Fruit fly (Drosophila melanogaster) whole organism, pupa: Measurements from ENCODE around the gene Cyp6d4.

ENCODE experiments used
- CG10348 ChIP-seq: fragments of 200-800 bp; sonication (Bioruptor generic); IDR thresholded peaks from 2 replicates; pipeline ENCODE4 v1.3.6; 2022; ENCODE audit warnings: missing biosample characterization, missing genetic modification characterization
- CG12605 ChIP-seq: fragments of 200-800 bp; sonication (Bioruptor generic); IDR thresholded peaks from 2 replicates; pipeline ENCODE4 v1.3.6; 2022; ENCODE audit warnings: missing biosample characterization, missing genetic modification characterization
- CG13204 ChIP-seq: fragments of 200-800 bp; sonication (Bioruptor generic); optimal IDR thresholded peaks from 2 replicates; lab custom pipeline; 2018; ENCODE audit warnings: missing biosample characterization, mild to moderate bottlenecking, missing genetic modification characterization, moderate library complexity
- CG14655 ChIP-seq: fragments of 200-800 bp; sonication (Bioruptor generic); optimal IDR thresholded peaks from 3 replicates; lab custom pipeline; 2017; ENCODE audit warnings: mild to moderate bottlenecking, missing biosample characterization, missing genetic modification reagents, missing genetic modification characterization
- CG15710 ChIP-seq: fragments of 200-800 bp; sonication (Bioruptor generic); optimal IDR thresholded peaks from 2 replicates; lab custom pipeline; 2018; ENCODE audit warnings: missing biosample characterization, mild to moderate bottlenecking, missing genetic modification characterization, moderate library complexity
- CG17806 ChIP-seq: fragments of 200-800 bp; sonication (Bioruptor generic); optimal IDR thresholded peaks from 2 replicates; lab custom pipeline; 2018; ENCODE audit warnings: missing biosample characterization, mild to moderate bottlenecking, missing genetic modification characterization, moderate library complexity
- CG32121 ChIP-seq: fragments of 200-800 bp; sonication (Bioruptor generic); IDR thresholded peaks from 2 replicates; pipeline ENCODE4 v1.3.6; 2022; ENCODE audit warnings: missing biosample characterization, missing genetic modification characterization
- CG34367 ChIP-seq: fragments of 200-800 bp; sonication (Bioruptor generic); optimal IDR thresholded peaks from 2 replicates; lab custom pipeline; 2018; ENCODE audit warnings: missing biosample characterization, mild to moderate bottlenecking, missing genetic modification characterization
- CG4496 ChIP-seq: fragments of 200-800 bp; sonication (Bioruptor generic); IDR thresholded peaks from 3 replicates; pipeline ENCODE4 v1.3.6; 2022; ENCODE audit warnings: missing biosample characterization, missing genetic modification characterization
- CG8159 ChIP-seq: fragments of 200-800 bp; sonication (Bioruptor generic); optimal IDR thresholded peaks from 3 replicates; lab custom pipeline; 2018; ENCODE audit warnings: missing biosample characterization, mild to moderate bottlenecking, missing genetic modification characterization, moderate library complexity
- CG8301 ChIP-seq: fragments of 200-800 bp; sonication (Bioruptor generic); optimal IDR thresholded peaks from 2 replicates; lab custom pipeline; 2018; ENCODE audit warnings: missing biosample characterization, mild to moderate bottlenecking, missing genetic modification characterization
- CG9948 ChIP-seq: fragments of 200-800 bp; sonication (Bioruptor generic); optimal IDR thresholded peaks from 2 replicates; lab custom pipeline; 2018; ENCODE audit warnings: missing biosample characterization, mild to moderate bottlenecking, missing genetic modification characterization, moderate library complexity
- D1 ChIP-seq: fragments of 200-800 bp; sonication (Bioruptor generic); optimal IDR thresholded peaks from 2 replicates; lab custom pipeline; 2018; ENCODE audit warnings: missing biosample characterization, mild to moderate bottlenecking, missing genetic modification characterization, moderate library complexity
- EcR ChIP-seq: fragments of 200-800 bp; sonication (Bioruptor generic); optimal IDR thresholded peaks from 3 replicates; lab custom pipeline; 2019; ENCODE audit warnings: missing biosample characterization, missing genetic modification characterization, mild to moderate bottlenecking, moderate library complexity, missing genetic modification reagents
- Ets98B ChIP-seq: fragments of 200-800 bp; sonication (Bioruptor generic); IDR thresholded peaks from 2 replicates; pipeline ENCODE4 v1.3.6; 2022; ENCODE audit warnings: missing biosample characterization, missing genetic modification characterization
- Pif1A ChIP-seq: fragments of 200-800 bp; sonication (Bioruptor generic); optimal IDR thresholded peaks from 3 replicates; lab custom pipeline; 2016; ENCODE audit warnings: missing biosample characterization, missing genetic modification characterization
- Pif1B ChIP-seq: fragments of 200-800 bp; sonication (Bioruptor generic); optimal IDR thresholded peaks from 3 replicates; lab custom pipeline; 2016; ENCODE audit warnings: missing biosample characterization, missing genetic modification characterization
- Snoo ChIP-seq: fragments of 200-800 bp; sonication (Bioruptor generic); optimal IDR thresholded peaks from 3 replicates; lab custom pipeline; 2017; ENCODE audit warnings: missing biosample characterization, mild to moderate bottlenecking, missing genetic modification characterization, inconsistent platforms
- fd96Ca ChIP-seq: fragments of 200-800 bp; sonication (Bioruptor generic); IDR thresholded peaks from 3 replicates; pipeline ENCODE4 v1.3.6; 2022; ENCODE audit warnings: missing biosample characterization, missing genetic modification characterization
- gl ChIP-seq: fragments of 200-800 bp; sonication (Bioruptor generic); optimal IDR thresholded peaks from 2 replicates; lab custom pipeline; 2018; ENCODE audit warnings: missing biosample characterization, mild to moderate bottlenecking, missing genetic modification characterization
- rn ChIP-seq: fragments of 200-800 bp; sonication (Bioruptor generic); IDR thresholded peaks from 2 replicates; pipeline ENCODE4 v1.3.6; 2022; ENCODE audit warnings: missing biosample characterization, missing genetic modification characterization

The Cyp6d4 gene

dm6 chr3R:22717863-22718262 lies 19.7 kb downstream of the Cyp6d4 start:
- TF ChIP-seq CG10348 (GFP tag; lab: Robert Waterston, UW), result no peak
- TF ChIP-seq CG4496 (GFP tag; lab: Robert Waterston, UW), result no peak
- no peak for TF ChIP-seq Snoo (tag; lab: Kevin White, UChicago)
- no peak for TF ChIP-seq fd96Ca (GFP tag; lab: Robert Waterston, UW)
- no peak for TF ChIP-seq EcR (GFP tag; lab: Kevin White, UChicago)
- no peak for TF ChIP-seq CG13204 (GFP tag; lab: Kevin White, UChicago)
- no peak for TF ChIP-seq gl
- TF ChIP-seq CG17806 (tag; lab: Kevin White, UChicago), result no peak
- no peak for TF ChIP-seq CG8301
- TF ChIP-seq rn (GFP tag; lab: Robert Waterston, UW), result no peak
- TF ChIP-seq CG9948, result no peak
- TF ChIP-seq CG32121 (GFP tag; lab: Robert Waterston, UW), result no peak
- TF ChIP-seq CG14655 (GFP tag; lab: Kevin White, UChicago), result no peak
- TF ChIP-seq D1 (tag; lab: Kevin White, UChicago), result no peak
- no peak for TF ChIP-seq Ets98B (GFP tag; lab: Robert Waterston, UW)
- TF ChIP-seq CG34367 (tag; lab: Kevin White, UChicago), result no peak

DNA sequence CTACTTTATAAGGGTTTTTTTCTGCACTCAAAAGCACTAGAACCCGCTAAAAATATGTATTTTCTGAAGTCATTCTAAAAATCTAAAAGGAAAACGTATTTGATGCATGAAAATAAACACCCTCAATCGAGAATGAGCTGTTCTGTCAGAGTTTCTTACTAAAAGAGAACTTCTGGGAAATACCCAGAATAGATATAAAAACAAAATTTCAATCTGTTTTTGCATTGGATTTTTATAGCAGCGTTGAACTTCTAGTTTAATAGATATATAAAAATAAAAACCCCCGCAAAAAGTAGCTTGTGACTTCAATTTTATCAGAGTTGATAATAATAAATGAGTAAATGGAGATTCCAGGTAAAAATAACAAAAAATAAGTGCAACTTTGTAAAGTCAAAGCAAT lies 20.3 kb downstream of the Cyp6d4 start:
- TF ChIP-seq CG34367 (tag; lab: Kevin White, UChicago) (no peak), CG32121 (GFP tag; lab: Robert Waterston, UW) (no peak), CG12605 (no peak)

DNA sequence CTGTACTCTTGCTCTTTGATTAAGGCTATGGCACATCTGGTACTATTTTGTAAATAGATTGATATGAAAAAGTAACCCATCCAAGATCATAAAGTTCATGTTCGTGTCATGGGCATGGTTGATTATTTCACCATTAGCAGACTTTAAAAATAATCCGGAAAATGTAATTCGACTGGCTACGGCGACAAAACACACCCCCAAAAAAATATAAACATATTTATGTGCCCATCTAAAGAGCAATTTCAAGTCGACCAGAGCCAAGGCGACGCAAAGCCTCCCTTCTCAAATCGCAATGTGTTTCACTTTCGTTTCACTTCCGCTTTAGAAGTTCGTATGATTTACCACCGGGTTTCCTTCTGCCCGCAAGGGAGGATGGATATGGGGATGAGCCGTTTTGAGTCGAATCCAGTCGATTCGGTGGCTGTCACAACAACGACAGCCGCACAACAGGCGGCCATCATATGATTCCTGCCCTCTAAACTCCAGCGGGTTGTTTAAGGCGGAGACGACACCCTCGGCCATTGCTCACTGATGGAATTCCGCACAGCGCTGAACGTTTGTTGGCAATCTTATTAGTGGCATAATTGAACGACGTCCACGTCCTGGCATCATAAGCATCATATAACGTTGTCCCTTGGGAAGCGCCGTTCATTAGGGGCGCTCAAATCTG lies 21.0 kb downstream of the Cyp6d4 start:
- no peak for TF ChIP-seq EcR (GFP tag; lab: Kevin White, UChicago)
- TF ChIP-seq CG15710 (tag; lab: Kevin White, UChicago), result no peak
- no peak for TF ChIP-seq CG8301
- no peak for TF ChIP-seq fd96Ca (GFP tag; lab: Robert Waterston, UW)
- TF ChIP-seq CG17806 (tag; lab: Kevin White, UChicago), result no peak
- no peak for TF ChIP-seq CG8159 (tag; lab: Kevin White, UChicago)
- TF ChIP-seq CG10348 (GFP tag; lab: Robert Waterston, UW), result no peak
- no peak for TF ChIP-seq Snoo (tag; lab: Kevin White, UChicago)
- TF ChIP-seq gl, result no peak
- TF ChIP-seq CG32121 (GFP tag; lab: Robert Waterston, UW), result no peak
- no peak for TF ChIP-seq CG9948
- no peak for TF ChIP-seq CG14655 (GFP tag; lab: Kevin White, UChicago)
- no peak for TF ChIP-seq D1 (tag; lab: Kevin White, UChicago)
- TF ChIP-seq CG34367 (tag; lab: Kevin White, UChicago), result no peak
- TF ChIP-seq CG12605, result no peak
- TF ChIP-seq Pif1A (GFP tag; lab: Kevin White, UChicago), result no peak

- no peak for TF ChIP-seq CG8159 (tag; lab: Kevin White, UChicago)
- no peak for TF ChIP-seq CG14655 (GFP tag; lab: Kevin White, UChicago)
- no peak for TF ChIP-seq CG9948
- no peak for TF ChIP-seq CG15710 (tag; lab: Kevin White, UChicago)
- TF ChIP-seq Pif1B (GFP tag; lab: Kevin White, UChicago), result no peak
- TF ChIP-seq Ets98B (GFP tag; lab: Robert Waterston, UW), result no peak
- TF ChIP-seq CG10348 (GFP tag; lab: Robert Waterston, UW), result no peak
- no peak for TF ChIP-seq EcR (GFP tag; lab: Kevin White, UChicago)
- TF ChIP-seq CG4496 (GFP tag; lab: Robert Waterston, UW), result no peak
Observed at dm6 chr3R:22719607-22719949, 21.5 kb downstream of the Cyp6d4 start.

dm6 chr3R:22720808-22721306 lies 22.7 kb downstream of the Cyp6d4 start, which contains the start of gene wge:
wge (minus strand) TSS chr3R:22721150.
- TF ChIP-seq CG14655 (GFP tag; lab: Kevin White, UChicago) (peak; percentile 86), Snoo (tag; lab: Kevin White, UChicago) (peak; percentile 59), CG8159 (tag; lab: Kevin White, UChicago) (peak; percentile 80), CG8301 (peak; percentile 72), fd96Ca (GFP tag; lab: Robert Waterston, UW) (peak; percentile 57; the same call in 2 of the 3 replicates), Pif1B (GFP tag; lab: Kevin White, UChicago) (peak; percentile 66), CG17806 (tag; lab: Kevin White, UChicago) (peak; percentile 62), CG34367 (tag; lab: Kevin White, UChicago) (peak; percentile 68), D1 (tag; lab: Kevin White, UChicago) (no peak), CG9948 (peak; percentile 62), Pif1A (GFP tag; lab: Kevin White, UChicago) (peak; percentile 83), CG4496 (GFP tag; lab: Robert Waterston, UW) (peak; percentile 80; the same call in 2 of the 3 replicates), rn (GFP tag; lab: Robert Waterston, UW) (peak; percentile 48; the same call in 1 of the 2 replicates), EcR (GFP tag; lab: Kevin White, UChicago) (peak; percentile 5), CG12605 (peak; percentile 76; the same call in 1 of the 2 replicates), CG32121 (GFP tag; lab: Robert Waterston, UW) (peak; percentile 61), CG15710 (tag; lab: Kevin White, UChicago) (peak; percentile 81), CG13204 (GFP tag; lab: Kevin White, UChicago) (peak; percentile 86), gl (peak; percentile 84), CG10348 (GFP tag; lab: Robert Waterston, UW) (no peak), Ets98B (GFP tag; lab: Robert Waterston, UW) (peak; percentile 66)
